Worm (Caenorhabditis elegans) whole organism, L4 larva: ENCODE data around the gene efl-2.

Experiments used
- F26F4.8 ChIP-seq: fragments of 200-800 bp; sonication (Bioruptor generic); conservative IDR thresholded peaks from 2 replicates; pipeline ENCODE4 v1.3.6; 2022; ENCODE audit warnings: missing genetic modification characterization, missing compliant biosample characterization
- F37D6.2 ChIP-seq: sonication (generic microtip); optimal IDR thresholded peaks from 2 replicates; lab custom pipeline; 2016; ENCODE audit warnings: mild to moderate bottlenecking, missing genetic modification characterization, missing compliant biosample characterization
- Y105C5A.15 ChIP-seq: fragments of 200-800 bp; sonication (Bioruptor generic); IDR thresholded peaks from 2 replicates; pipeline ENCODE4 v1.3.6; 2022; ENCODE audit warnings: missing genetic modification characterization, missing compliant biosample characterization
- Y48G9A.11 ChIP-seq: fragments of 200-800 bp; sonication (Bioruptor generic); IDR thresholded peaks from 2 replicates; pipeline ENCODE4 v1.3.6; 2022; ENCODE audit warnings: missing genetic modification reagents, missing genetic modification characterization, missing compliant biosample characterization
- ZK337.2 ChIP-seq: fragments of 200-800 bp; sonication (Bioruptor generic); IDR thresholded peaks from 2 replicates; pipeline ENCODE4 v1.3.6; 2022; ENCODE audit warnings: missing genetic modification reagents, missing genetic modification characterization, missing compliant biosample characterization
- aha-1 ChIP-seq: fragments of 150-350 bp; peaks from one replicate; lab custom pipeline; 2014; ENCODE audit warnings: missing biosample characterization, missing genetic modification characterization
- arid-1 ChIP-seq: fragments of 200-800 bp; sonication (Bioruptor generic); conservative IDR thresholded peaks from 2 replicates; pipeline ENCODE4 v1.3.6; 2022; ENCODE audit warnings: missing genetic modification reagents, missing genetic modification characterization, missing compliant biosample characterization
- ceh-44 ChIP-seq: fragments of 200-800 bp; sonication (Bioruptor generic); IDR thresholded peaks from 2 replicates; pipeline ENCODE4 v1.3.6; 2022; ENCODE audit warnings: missing genetic modification reagents, missing genetic modification characterization, missing compliant biosample characterization
- cey-2 ChIP-seq: sonication (generic microtip); optimal IDR thresholded peaks from 3 replicates; lab custom pipeline; 2017; ENCODE audit warnings: missing genetic modification characterization, mild to moderate bottlenecking, missing compliant biosample characterization, antibody characterized with exemption, borderline replicate concordance; ENCODE audit not compliant: insufficient read depth
- daf-12 ChIP-seq: fragments of 150-350 bp; optimal IDR thresholded peaks from 2 replicates; lab custom pipeline; 2014; ENCODE audit warnings: missing biosample characterization, missing genetic modification reagents, missing genetic modification characterization
- daf-16 ChIP-seq, 3 experiments: sonication (generic microtip); optimal IDR thresholded peaks; 2 replicates each; lab custom pipeline; 2016 to 2017; ENCODE audit warnings: missing genetic modification characterization in 3 of 3, missing genetic modification reagents in 3 of 3, mild to moderate bottlenecking in 2 of 3, missing compliant biosample characterization in 2 of 3, missing biosample characterization in 1 of 3, moderate library complexity in 1 of 3
- hmg-1.1 ChIP-seq: fragments of 200-800 bp; sonication (Bioruptor generic); IDR thresholded peaks from 2 replicates; pipeline ENCODE4 v1.3.6; 2022; ENCODE audit warnings: missing genetic modification reagents, missing genetic modification characterization, missing compliant biosample characterization
- lim-7 ChIP-seq: fragments of 200-800 bp; sonication (Bioruptor generic); IDR thresholded peaks from 2 replicates; pipeline ENCODE4 v1.3.6; 2022; ENCODE audit warnings: missing genetic modification characterization, missing compliant biosample characterization
- lin-13 ChIP-seq: fragments of 150-350 bp; optimal IDR thresholded peaks from 2 replicates; lab custom pipeline; 2014; ENCODE audit warnings: missing biosample characterization, missing genetic modification reagents, missing genetic modification characterization
- lin-15B ChIP-seq: fragments of 150-350 bp; sonication (generic microtip); optimal IDR thresholded peaks from 3 replicates; lab custom pipeline; 2014; ENCODE audit warnings: missing biosample characterization, missing genetic modification characterization
- lin-29 ChIP-seq: fragments of 200-800 bp; sonication (Bioruptor generic); IDR thresholded peaks from 2 replicates; pipeline ENCODE4 v1.3.6; 2022; ENCODE audit warnings: missing genetic modification reagents, missing genetic modification characterization, missing compliant biosample characterization
- lin-38 ChIP-seq: fragments of 200-800 bp; sonication (Bioruptor generic); IDR thresholded peaks from 2 replicates; pipeline ENCODE4 v1.3.6; 2022; ENCODE audit warnings: missing genetic modification reagents, missing genetic modification characterization, missing compliant biosample characterization
- lir-3 ChIP-seq: sonication (generic microtip); optimal IDR thresholded peaks from 2 replicates; lab custom pipeline; 2016; ENCODE audit warnings: mild to moderate bottlenecking, missing genetic modification characterization, missing compliant biosample characterization
- mdt-29 ChIP-seq: fragments of 200-800 bp; sonication (Bioruptor generic); IDR thresholded peaks from 2 replicates; pipeline ENCODE4 v1.3.6; 2022; ENCODE audit warnings: missing genetic modification reagents, missing genetic modification characterization, missing compliant biosample characterization
- mep-1 ChIP-seq: fragments of 150-350 bp; sonication (generic microtip); optimal IDR thresholded peaks from 3 replicates; lab custom pipeline; 2014; ENCODE audit warnings: missing biosample characterization, missing genetic modification characterization
- mxl-2 ChIP-seq: fragments of 200-800 bp; sonication (Bioruptor generic); conservative IDR thresholded peaks from 2 replicates; pipeline ENCODE4 v1.3.6; 2022; ENCODE audit warnings: missing genetic modification reagents, missing genetic modification characterization, missing compliant biosample characterization
- nhr-10 ChIP-seq: fragments of 150-350 bp; optimal IDR thresholded peaks from 2 replicates; lab custom pipeline; 2014; ENCODE audit warnings: missing biosample characterization, missing genetic modification characterization
- nhr-42 ChIP-seq: fragments of 200-800 bp; sonication (Bioruptor generic); IDR thresholded peaks from 2 replicates; pipeline ENCODE4 v1.3.6; 2022; ENCODE audit warnings: missing genetic modification characterization, missing compliant biosample characterization
- saeg-2 ChIP-seq: fragments of 200-800 bp; sonication (Bioruptor generic); IDR thresholded peaks from 2 replicates; pipeline ENCODE4 v1.3.6; 2022; ENCODE audit warnings: missing genetic modification reagents, missing genetic modification characterization, missing compliant biosample characterization
- set-16 ChIP-seq: fragments of 200-800 bp; sonication (Bioruptor generic); IDR thresholded peaks from 2 replicates; pipeline ENCODE4 v1.3.6; 2022; ENCODE audit warnings: missing genetic modification reagents, missing genetic modification characterization, missing compliant biosample characterization
- tag-97 ChIP-seq: fragments of 200-800 bp; sonication (Bioruptor generic); IDR thresholded peaks from 2 replicates; pipeline ENCODE4 v1.3.6; 2022; ENCODE audit warnings: missing genetic modification characterization, missing compliant biosample characterization
- tra-1 ChIP-seq: fragments of 200-800 bp; sonication (Bioruptor generic); IDR thresholded peaks from 2 replicates; pipeline ENCODE4 v1.3.6; 2022; ENCODE audit warnings: missing genetic modification reagents, missing genetic modification characterization, missing compliant biosample characterization
- vab-7 ChIP-seq: fragments of 200-800 bp; sonication (Bioruptor generic); IDR thresholded peaks from 2 replicates; pipeline ENCODE4 v1.3.6; 2022; ENCODE audit warnings: missing genetic modification reagents, missing genetic modification characterization, missing compliant biosample characterization
- ztf-7 ChIP-seq: fragments of 150-350 bp; optimal IDR thresholded peaks from 2 replicates; lab custom pipeline; 2014; ENCODE audit warnings: missing biosample characterization, missing genetic modification characterization

The efl-2 gene

ce11 chrII:13460592-13461395, 54.9 kb downstream of the efl-2 start, which contains the start of gene pqn-27 (continued):
- no peak for TF ChIP-seq lin-15B (tag; lab: Kevin White, UChicago)
- TF ChIP-seq mdt-29 (GFP tag; lab: Robert Waterston, UW) = peak; percentile 33; the same call in 1 of the 2 replicates
- no peak for TF ChIP-seq Y48G9A.11
- peak; percentile 68 for TF ChIP-seq saeg-2 (GFP tag; lab: Robert Waterston, UW)
- TF ChIP-seq vab-7 (GFP tag; lab: Robert Waterston, UW) = 0 out of 2 replicates have a peak, but pooled peaks have one; percentile 20
- TF ChIP-seq tag-97 (GFP tag; lab: Robert Waterston, UW) = no peak
- TF ChIP-seq lin-29 (GFP tag; lab: Robert Waterston, UW) = 0 out of 2 replicates have a peak, but pooled peaks have one; percentile 9
- no peak for TF ChIP-seq F37D6.2 (tag; lab: Kevin White, UChicago)
- TF ChIP-seq lim-7 (GFP tag; lab: Robert Waterston, UW) = no peak
- TF ChIP-seq lin-13 (GFP tag; lab: Kevin White, UChicago) = peak; percentile 22
- no peak for TF ChIP-seq lir-3 (tag; lab: Kevin White, UChicago)
- TF ChIP-seq cey-2 (tag; lab: Kevin White, UChicago) = peak; percentile 22
- no peak for TF ChIP-seq nhr-10 (tag; lab: Kevin White, UChicago)
- TF ChIP-seq daf-12 = no peak
- 0 out of 2 replicates have a peak, but pooled peaks have one; percentile 30 for TF ChIP-seq ZK337.2 (GFP tag; lab: Robert Waterston, UW)
- no peak; the same call in 1 of the 2 replicates for TF ChIP-seq arid-1 (GFP tag; lab: Robert Waterston, UW)
- TF ChIP-seq lin-38 = peak; percentile 74
- no peak for TF ChIP-seq F26F4.8 (GFP tag; lab: Robert Waterston, UW)
- peak; percentile 92 for TF ChIP-seq mep-1 (tag; lab: Kevin White, UChicago)
- TF ChIP-seq nhr-42 (GFP tag; lab: Robert Waterston, UW) = peak; percentile 70
- TF ChIP-seq Y105C5A.15 (GFP tag; lab: Robert Waterston, UW) = no peak
- peak in 1 of 2 experiments; percentile 93 for TF ChIP-seq daf-16 (GFP tag; optimal IDR thresholded peaks at IDR 0.05; lab: Kevin White, UChicago)
- peak; percentile 95 for TF ChIP-seq daf-16 (tag; optimal IDR thresholded peaks at IDR 0.05; lab: Kevin White, UChicago)
- peak; percentile 43 for TF ChIP-seq hmg-1.1
- no peak for TF ChIP-seq ceh-44 (GFP tag; lab: Robert Waterston, UW)
- peak; percentile 40 for TF ChIP-seq ztf-7 (tag; lab: Kevin White, UChicago)
- TF ChIP-seq mxl-2 (GFP tag; lab: Robert Waterston, UW) = no peak
- TF ChIP-seq set-16 (GFP tag; lab: Robert Waterston, UW) = no peak; the same call in 1 of the 2 replicates
- peak; percentile 91 for TF ChIP-seq aha-1 (tag; lab: Kevin White, UChicago)
- TF ChIP-seq tra-1 (GFP tag; lab: Robert Waterston, UW) = no peak
